Worm (Caenorhabditis elegans): Measurements from ENCODE around the gene sri-71.

ce11 chrII:2656606-2657005 lies 29.1 kb downstream of the sri-71 start, which contains the start of gene sri-47:
- TF ChIP-seq unc-62 (GFP tag; optimal IDR thresholded peaks at IDR 0.05) = no peak
- TF ChIP-seq ztf-11 (tag; optimal IDR thresholded peaks at IDR 0.05) = no peak
- no peak for TF ChIP-seq zag-1 (tag; optimal IDR thresholded peaks at IDR 0.05)
- TF ChIP-seq lin-15B (tag; optimal IDR thresholded peaks at IDR 0.05) = no peak
- no peak for TF ChIP-seq eor-1 (tag; optimal IDR thresholded peaks at IDR 0.05)
- no peak for TF ChIP-seq unc-39 (tag; optimal IDR thresholded peaks at IDR 0.05)
- no peak for TF ChIP-seq nhr-12 (tag; optimal IDR thresholded peaks at IDR 0.05)
- TF ChIP-seq R02D3.7 (tag; optimal IDR thresholded peaks at IDR 0.05) = no peak
- TF ChIP-seq daf-12 (tag; optimal IDR thresholded peaks at IDR 0.05) = no peak
- no peak for TF ChIP-seq nhr-237 (tag; optimal IDR thresholded peaks at IDR 0.05)
- TF ChIP-seq fos-1 (tag; optimal IDR thresholded peaks at IDR 0.05) = no peak
- no peak for TF ChIP-seq aly-2 (tag; optimal IDR thresholded peaks at IDR 0.05)
- TF ChIP-seq snpc-4 (tag; optimal IDR thresholded peaks at IDR 0.05) = no peak
- TF ChIP-seq ama-1 (optimal IDR thresholded peaks at IDR 0.05) = no peak

Data from whole organism, L3 larva.